Worm (Caenorhabditis elegans) whole organism, young adult: ENCODE results near the gene cdh-3.

Source experiments
- C06A6.2 ChIP-seq: fragments of 200-800 bp; sonication (Bioruptor generic); conservative IDR thresholded peaks from 2 replicates; pipeline ENCODE4 v1.3.6; 2022; ENCODE audit warnings: missing genetic modification characterization, missing compliant biosample characterization
- F55B11.4 ChIP-seq: sonication (generic microtip); optimal IDR thresholded peaks from 2 replicates; lab custom pipeline; 2016; ENCODE audit warnings: missing compliant biosample characterization, missing genetic modification characterization, borderline replicate concordance; ENCODE audit not compliant: insufficient read depth
- K11D2.4 ChIP-seq: fragments of 200-800 bp; sonication (Bioruptor generic); IDR thresholded peaks from 2 replicates; pipeline ENCODE4 v1.3.6; 2022; ENCODE audit warnings: missing genetic modification reagents, missing genetic modification characterization, missing compliant biosample characterization
- Y53G8AR.9 ChIP-seq: fragments of 200-800 bp; sonication (Bioruptor generic); conservative IDR thresholded peaks from 2 replicates; pipeline ENCODE4 v1.3.6; 2022; ENCODE audit warnings: missing genetic modification reagents, missing genetic modification characterization, missing compliant biosample characterization
- Y56A3A.18 ChIP-seq: fragments of 200-800 bp; sonication (Bioruptor generic); IDR thresholded peaks from 2 replicates; pipeline ENCODE4 v1.3.6; 2022; ENCODE audit warnings: missing genetic modification reagents, missing genetic modification characterization, missing compliant biosample characterization
- Y79H2A.3 ChIP-seq: fragments of 200-800 bp; sonication (Bioruptor generic); conservative IDR thresholded peaks from 2 replicates; pipeline ENCODE4 v1.3.6; 2022; ENCODE audit warnings: missing genetic modification reagents, missing genetic modification characterization, missing compliant biosample characterization
- Y95B8A.8 ChIP-seq: fragments of 200-800 bp; sonication (Bioruptor generic); IDR thresholded peaks from 2 replicates; pipeline ENCODE4 v1.3.6; 2022; ENCODE audit warnings: missing genetic modification reagents, missing genetic modification characterization, missing compliant biosample characterization
- akir-1 ChIP-seq: fragments of 200-800 bp; sonication (Bioruptor generic); optimal IDR thresholded peaks from 2 replicates; lab custom pipeline; 2018; ENCODE audit warnings: mild to moderate bottlenecking, missing genetic modification characterization, moderate library complexity, missing compliant biosample characterization
- aptf-3 ChIP-seq: fragments of 200-800 bp; sonication (Bioruptor generic); IDR thresholded peaks from 2 replicates; pipeline ENCODE4 v1.3.6; 2022; ENCODE audit warnings: missing genetic modification characterization, missing compliant biosample characterization
- atf-7 ChIP-seq: sonication (generic microtip); optimal IDR thresholded peaks from 2 replicates; lab custom pipeline; 2017; ENCODE audit warnings: mild to moderate bottlenecking, missing genetic modification characterization, missing compliant biosample characterization
- attf-3 ChIP-seq: fragments of 200-800 bp; sonication (Bioruptor generic); conservative IDR thresholded peaks from 2 replicates; pipeline ENCODE4 v1.3.6; 2022; ENCODE audit warnings: missing genetic modification reagents, missing genetic modification characterization, missing compliant biosample characterization
- attf-5 ChIP-seq: fragments of 200-800 bp; sonication (Bioruptor generic); optimal IDR thresholded peaks from 2 replicates; lab custom pipeline; 2018; ENCODE audit warnings: mild to moderate bottlenecking, missing genetic modification characterization, missing compliant biosample characterization
- dpff-1 ChIP-seq: sonication (generic microtip); optimal IDR thresholded peaks from 2 replicates; lab custom pipeline; 2017; ENCODE audit warnings: mild to moderate bottlenecking, missing genetic modification characterization, missing compliant biosample characterization
- efl-1 ChIP-seq: fragments of 150-350 bp; optimal IDR thresholded peaks from 2 replicates; lab custom pipeline; 2014; ENCODE audit warnings: missing biosample characterization, missing genetic modification reagents, missing genetic modification characterization
- egrh-3 ChIP-seq: fragments of 200-800 bp; sonication (Bioruptor generic); IDR thresholded peaks from 2 replicates; pipeline ENCODE4 v1.3.6; 2022; ENCODE audit warnings: missing genetic modification reagents, missing genetic modification characterization, missing compliant biosample characterization
- ekl-4 ChIP-seq: fragments of 200-800 bp; sonication (Bioruptor generic); IDR thresholded peaks from 2 replicates; pipeline ENCODE4 v1.3.6; 2022; ENCODE audit warnings: missing genetic modification reagents, missing genetic modification characterization, missing compliant biosample characterization
- ets-4 ChIP-seq: fragments of 200-800 bp; sonication (Bioruptor generic); optimal IDR thresholded peaks from 2 replicates; lab custom pipeline; 2018; ENCODE audit warnings: mild to moderate bottlenecking, missing genetic modification characterization, missing compliant biosample characterization
- fkh-3 ChIP-seq: sonication (generic microtip); optimal IDR thresholded peaks from 2 replicates; lab custom pipeline; 2016; ENCODE audit warnings: mild to moderate bottlenecking, missing genetic modification characterization, missing compliant biosample characterization
- hlh-26 ChIP-seq: fragments of 200-800 bp; sonication (Bioruptor generic); conservative IDR thresholded peaks from 2 replicates; pipeline ENCODE4 v1.3.6; 2022; ENCODE audit warnings: missing genetic modification reagents, missing genetic modification characterization, missing compliant biosample characterization
- hmg-20 ChIP-seq: fragments of 200-800 bp; sonication (Bioruptor generic); IDR thresholded peaks from 2 replicates; pipeline ENCODE4 v1.3.6; 2022; ENCODE audit warnings: missing genetic modification reagents, missing genetic modification characterization, missing compliant biosample characterization
- hrde-1 ChIP-seq: sonication (generic microtip); optimal IDR thresholded peaks from 2 replicates; lab custom pipeline; 2016; ENCODE audit warnings: missing genetic modification characterization, mild to moderate bottlenecking, missing compliant biosample characterization, moderate library complexity, missing genotype, missing genetic modification reagents, borderline replicate concordance
- lag-1 ChIP-seq: fragments of 200-800 bp; sonication (Bioruptor generic); IDR thresholded peaks from 2 replicates; pipeline ENCODE4 v1.3.6; 2022; ENCODE audit warnings: missing genetic modification reagents, missing genetic modification characterization, missing compliant biosample characterization
- lin-26 ChIP-seq: fragments of 200-800 bp; sonication (Bioruptor generic); IDR thresholded peaks from 2 replicates; pipeline ENCODE4 v1.3.6; 2022; ENCODE audit warnings: missing genetic modification reagents, missing genetic modification characterization, missing compliant biosample characterization
- lin-40 ChIP-seq: sonication (generic microtip); optimal IDR thresholded peaks from 2 replicates; lab custom pipeline; 2016; ENCODE audit warnings: missing genetic modification characterization, mild to moderate bottlenecking, missing compliant biosample characterization, missing genotype, missing genetic modification reagents
- lir-1 ChIP-seq: fragments of 200-800 bp; sonication (Bioruptor generic); conservative IDR thresholded peaks from 2 replicates; pipeline ENCODE4 v1.3.6; 2022; ENCODE audit warnings: missing genetic modification reagents, missing genetic modification characterization, missing compliant biosample characterization
- lsl-1 ChIP-seq: fragments of 200-800 bp; sonication (Bioruptor generic); optimal IDR thresholded peaks from 2 replicates; lab custom pipeline; 2018; ENCODE audit warnings: mild to moderate bottlenecking, missing genetic modification characterization, moderate library complexity, missing compliant biosample characterization
- lsy-27 ChIP-seq: sonication (generic microtip); optimal IDR thresholded peaks from 2 replicates; lab custom pipeline; 2017; ENCODE audit warnings: missing genetic modification characterization, mild to moderate bottlenecking, missing compliant biosample characterization, antibody characterized with exemption, missing genotype, borderline replicate concordance; ENCODE audit not compliant: insufficient read depth
- madf-10 ChIP-seq: sonication (generic microtip); optimal IDR thresholded peaks from 2 replicates; lab custom pipeline; 2016; ENCODE audit warnings: mild to moderate bottlenecking, missing genetic modification characterization, missing compliant biosample characterization
- madf-8 ChIP-seq: fragments of 200-800 bp; sonication (Bioruptor generic); conservative IDR thresholded peaks from 2 replicates; pipeline ENCODE4 v1.3.6; 2022; ENCODE audit warnings: missing genetic modification reagents, missing genetic modification characterization, missing compliant biosample characterization
- mes-4 ChIP-seq: sonication (generic microtip); optimal IDR thresholded peaks from 2 replicates; lab custom pipeline; 2016; ENCODE audit warnings: missing genotype, missing genetic modification characterization, missing compliant biosample characterization
- nfya-2 ChIP-seq: fragments of 200-800 bp; sonication (Bioruptor generic); IDR thresholded peaks from 2 replicates; pipeline ENCODE4 v1.3.6; 2022; ENCODE audit warnings: missing genetic modification reagents, missing genetic modification characterization, missing compliant biosample characterization
- nhr-179 ChIP-seq: sonication (generic microtip); optimal IDR thresholded peaks from 2 replicates; lab custom pipeline; 2016; ENCODE audit warnings: mild to moderate bottlenecking, missing genetic modification characterization, missing compliant biosample characterization
- nhr-80 ChIP-seq: sonication (generic microtip); optimal IDR thresholded peaks from 2 replicates; lab custom pipeline; 2016; ENCODE audit warnings: missing genetic modification characterization, missing compliant biosample characterization
- nhr-90 ChIP-seq: sonication (generic microtip); optimal IDR thresholded peaks from 2 replicates; lab custom pipeline; 2016; ENCODE audit warnings: missing genotype, mild to moderate bottlenecking, missing genetic modification characterization, missing compliant biosample characterization
- pbrm-1 ChIP-seq: fragments of 200-800 bp; sonication (Bioruptor generic); IDR thresholded peaks from 2 replicates; pipeline ENCODE4 v1.3.6; 2022; ENCODE audit warnings: missing genetic modification reagents, missing genetic modification characterization, missing compliant biosample characterization
- sdz-38 ChIP-seq: sonication (generic microtip); optimal IDR thresholded peaks from 2 replicates; lab custom pipeline; 2016; ENCODE audit warnings: missing genotype, missing genetic modification characterization, missing compliant biosample characterization
- snpc-1.1 ChIP-seq: sonication (generic microtip); optimal IDR thresholded peaks from 2 replicates; lab custom pipeline; 2017; ENCODE audit warnings: missing genetic modification characterization, mild to moderate bottlenecking, missing compliant biosample characterization, antibody characterized with exemption, moderate library complexity, missing genotype, missing genetic modification reagents; ENCODE audit not compliant: insufficient read depth
- somi-1 ChIP-seq: fragments of 200-800 bp; sonication (Bioruptor generic); optimal IDR thresholded peaks from 2 replicates; lab custom pipeline; 2018; ENCODE audit warnings: mild to moderate bottlenecking, missing genetic modification characterization, missing compliant biosample characterization
- tbx-9 ChIP-seq: sonication (generic microtip); optimal IDR thresholded peaks from 2 replicates; lab custom pipeline; 2016; ENCODE audit warnings: borderline replicate concordance, missing genetic modification characterization, inconsistent platforms, missing compliant biosample characterization
- tlf-1 ChIP-seq: fragments of 200-800 bp; sonication (Bioruptor generic); optimal IDR thresholded peaks from 2 replicates; lab custom pipeline; 2018; ENCODE audit warnings: mild to moderate bottlenecking, missing genetic modification characterization, missing compliant biosample characterization
- unc-130 ChIP-seq: sonication (generic microtip); optimal IDR thresholded peaks from 2 replicates; lab custom pipeline; 2016; ENCODE audit warnings: missing genetic modification reagents, missing genetic modification characterization, missing compliant biosample characterization
- xnd-1 ChIP-seq: sonication (generic microtip); optimal IDR thresholded peaks from 2 replicates; lab custom pipeline; 2016; ENCODE audit warnings: missing genotype, missing genetic modification reagents, missing genetic modification characterization, missing compliant biosample characterization
- ztf-22 ChIP-seq: fragments of 200-800 bp; sonication (Bioruptor generic); optimal IDR thresholded peaks from 2 replicates; lab custom pipeline; 2018; ENCODE audit warnings: mild to moderate bottlenecking, missing genetic modification characterization, moderate library complexity, missing compliant biosample characterization
- ztf-26 ChIP-seq: sonication (generic microtip); optimal IDR thresholded peaks from 2 replicates; lab custom pipeline; 2017; ENCODE audit warnings: missing genetic modification characterization, missing compliant biosample characterization
- ztf-3 ChIP-seq: fragments of 200-800 bp; sonication (Bioruptor generic); optimal IDR thresholded peaks from 2 replicates; lab custom pipeline; 2018; ENCODE audit warnings: mild to moderate bottlenecking, missing genetic modification characterization, missing compliant biosample characterization

Gene cdh-3

DNA sequence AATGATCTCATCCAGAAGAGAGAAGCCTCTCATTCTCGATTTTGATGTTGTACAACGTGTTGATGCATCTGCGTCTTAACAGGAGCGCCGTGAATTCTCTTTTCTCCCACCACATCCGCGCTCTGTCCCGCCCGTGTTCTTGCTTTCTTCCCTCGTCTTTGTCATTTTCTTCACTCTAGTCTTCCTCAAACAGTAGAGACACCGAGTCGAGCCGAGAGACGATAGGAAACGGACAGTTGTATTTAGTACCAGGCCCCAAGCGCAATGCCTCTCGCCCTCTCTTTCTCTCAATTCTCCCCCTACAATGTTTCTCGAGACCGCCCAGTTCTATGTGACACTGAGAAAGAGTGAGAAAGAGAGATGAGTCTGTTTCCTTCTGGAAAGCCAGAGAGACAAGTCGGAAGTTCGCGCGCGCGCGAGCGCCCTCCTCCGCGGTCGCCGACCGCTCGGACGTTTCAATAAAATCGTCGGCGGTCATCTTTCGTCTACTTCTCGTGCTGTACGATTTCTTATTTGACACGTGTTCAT lies 24.6 kb downstream of the cdh-3 start, which contains the start of gene ZK112.4 (continued):
- TF ChIP-seq madf-8 (GFP tag; lab: Robert Waterston, UW) (no peak), sdz-38 (tag; lab: Kevin White, UChicago) (no peak), atf-7 (no peak), madf-10 (tag; lab: Kevin White, UChicago) (peak; percentile 51), nhr-179 (tag; lab: Kevin White, UChicago) (peak; percentile 28), dpff-1 (no peak), mes-4 (no peak), attf-3 (GFP tag; lab: Robert Waterston, UW) (no peak), fkh-3 (tag; lab: Kevin White, UChicago) (no peak), lag-1 (GFP tag; lab: Robert Waterston, UW) (no peak), xnd-1 (tag; lab: Kevin White, UChicago) (no peak), aptf-3 (no peak), attf-5 (GFP tag; lab: Kevin White, UChicago) (peak; percentile 2), Y79H2A.3 (GFP tag; lab: Robert Waterston, UW) (no peak), unc-130 (GFP tag; lab: Kevin White, UChicago) (no peak), akir-1 (GFP tag; lab: Kevin White, UChicago) (no peak), tbx-9 (tag; lab: Kevin White, UChicago) (no peak), ekl-4 (GFP tag; lab: Robert Waterston, UW) (no peak), ztf-3 (GFP tag; lab: Kevin White, UChicago) (no peak), lsy-27 (tag; lab: Kevin White, UChicago) (no peak), F55B11.4 (tag; lab: Kevin White, UChicago) (no peak), tlf-1 (GFP tag; lab: Kevin White, UChicago) (no peak), lir-1 (GFP tag; lab: Robert Waterston, UW) (no peak; the same call in 1 of the 2 replicates), nfya-2 (GFP tag; lab: Robert Waterston, UW) (no peak), hlh-26 (GFP tag; lab: Robert Waterston, UW) (no peak), lin-26 (GFP tag; lab: Robert Waterston, UW) (no peak)

DNA sequence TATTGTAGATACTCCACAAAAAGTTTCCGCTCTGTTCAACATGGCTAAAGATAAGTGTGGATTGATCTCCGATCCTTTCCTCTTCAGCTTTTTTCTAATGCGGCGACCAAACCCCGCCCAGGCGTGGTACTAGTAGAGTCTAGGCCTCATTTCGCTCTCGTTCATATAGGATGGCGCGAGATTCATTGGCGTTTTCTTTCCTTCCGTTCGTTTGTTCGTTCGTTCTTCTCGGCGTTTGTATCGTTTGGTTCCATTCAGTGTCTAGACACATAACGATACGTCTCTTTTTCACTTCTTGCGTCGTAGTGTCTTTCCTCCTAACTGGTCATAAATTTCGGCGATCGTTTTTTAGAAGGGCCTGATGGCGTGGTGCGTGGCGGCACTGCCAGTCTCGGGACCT lies 25.2 kb downstream of the cdh-3 start:
- TF ChIP-seq madf-8 (GFP tag; lab: Robert Waterston, UW): no peak
- no peak for TF ChIP-seq hmg-20 (GFP tag; lab: Robert Waterston, UW)
- no peak for TF ChIP-seq hrde-1 (tag; lab: Kevin White, UChicago)
- 0 out of 2 replicates have a peak, but pooled peaks have one; percentile 57 for TF ChIP-seq lin-26 (GFP tag; lab: Robert Waterston, UW)
- no peak for TF ChIP-seq Y95B8A.8 (GFP tag; lab: Robert Waterston, UW)
- no peak for TF ChIP-seq efl-1
- no peak for TF ChIP-seq C06A6.2
- TF ChIP-seq lag-1 (GFP tag; lab: Robert Waterston, UW): 0 out of 2 replicates have a peak, but pooled peaks have one; percentile 1
- no peak for TF ChIP-seq Y56A3A.18
- no peak for TF ChIP-seq nhr-179 (tag; lab: Kevin White, UChicago)

DNA sequence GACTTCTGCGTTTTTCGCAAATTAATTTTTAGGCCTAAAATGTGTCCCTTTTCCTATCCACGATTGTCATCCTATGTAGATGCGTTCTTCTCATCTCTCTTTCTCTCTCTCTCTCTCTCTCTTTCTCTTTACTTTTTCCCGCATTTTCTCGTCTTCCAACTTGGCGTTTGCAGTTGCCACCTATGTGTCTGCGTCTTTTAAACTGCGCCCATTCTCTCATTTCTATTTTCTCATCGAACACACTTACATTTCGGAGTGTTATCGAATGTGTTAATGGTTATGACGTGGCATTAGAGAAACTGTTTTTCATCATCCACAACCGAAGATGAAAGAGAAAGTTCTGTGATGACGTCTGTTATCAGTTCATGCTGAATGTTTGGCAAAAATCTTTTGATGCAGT lies 25.8 kb downstream of the cdh-3 start:
- no peak for TF ChIP-seq egrh-3 (GFP tag; lab: Robert Waterston, UW)
- peak; percentile 33 for TF ChIP-seq nhr-90 (tag; lab: Kevin White, UChicago)
- peak; percentile 54 for TF ChIP-seq ets-4 (GFP tag; lab: Kevin White, UChicago)
- no peak for TF ChIP-seq pbrm-1 (GFP tag; lab: Robert Waterston, UW)
- TF ChIP-seq nhr-80 (tag; lab: Kevin White, UChicago): peak; percentile 90
- TF ChIP-seq somi-1 (GFP tag; lab: Kevin White, UChicago): no peak
- no peak for TF ChIP-seq hrde-1 (tag; lab: Kevin White, UChicago)
- no peak for TF ChIP-seq xnd-1 (tag; lab: Kevin White, UChicago)
- 0 out of 2 replicates have a peak, but pooled peaks have one; percentile 29 for TF ChIP-seq K11D2.4 (GFP tag; lab: Robert Waterston, UW)
- TF ChIP-seq ztf-22 (GFP tag; lab: Kevin White, UChicago): peak; percentile 75
- TF ChIP-seq lsl-1 (GFP tag; lab: Kevin White, UChicago): no peak
- TF ChIP-seq ztf-26 (tag; lab: Kevin White, UChicago): peak; percentile 6
- peak; percentile 66 for TF ChIP-seq lin-40 (tag; lab: Kevin White, UChicago)
- no peak for TF ChIP-seq snpc-1.1
- no peak for TF ChIP-seq Y53G8AR.9
- no peak for TF ChIP-seq madf-8 (GFP tag; lab: Robert Waterston, UW)
